Worm (Caenorhabditis elegans) whole organism, mixed stage, embryonic: ENCODE results near the gene srx-84.

Experiments used
- blmp-1 ChIP-seq: fragments of 150-350 bp; optimal IDR thresholded peaks from 2 replicates; lab custom pipeline; 2014; ENCODE audit warnings: missing biosample characterization, missing genetic modification characterization
- unc-39 ChIP-seq: fragments of 150-350 bp; optimal IDR thresholded peaks from 2 replicates; lab custom pipeline; 2014; ENCODE audit warnings: missing biosample characterization, missing genetic modification characterization

DNA sequence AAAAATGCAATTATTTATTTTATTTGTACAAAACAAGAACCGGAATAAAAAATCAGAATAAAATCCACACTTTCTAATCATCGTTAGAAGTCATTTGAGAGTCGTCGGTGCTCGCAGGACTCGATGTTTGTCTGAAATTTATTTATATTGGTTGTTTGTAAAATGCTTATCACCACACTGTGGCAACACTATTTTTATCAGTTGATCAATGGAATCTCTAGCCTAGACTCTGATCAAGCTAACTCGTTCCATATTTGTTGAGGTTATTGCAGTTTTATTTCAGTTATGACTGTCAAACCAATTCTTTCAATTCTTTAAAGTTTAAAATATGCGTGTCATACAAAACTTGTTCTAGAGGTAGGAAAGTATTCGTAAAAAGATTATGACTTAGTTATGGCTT, 5.6 kb downstream of the srx-84 start, which contains the start of gene dhs-20:
- TF ChIP-seq unc-39 (tag; lab: Kevin White, UChicago) (no peak), blmp-1 (tag; lab: Kevin White, UChicago) (no peak)
